Fruit fly (Drosophila melanogaster) whole organism: ENCODE measurements around the gene cyr.

ENCODE experiments used
- CG8478 ChIP-seq: fragments of >200 bp; optimal IDR thresholded peaks from 2 replicates; lab custom pipeline; 2018; ENCODE audit warnings: inconsistent platforms
- Dll ChIP-seq: fragments of >200 bp; optimal IDR thresholded peaks from 2 replicates; lab custom pipeline; 2017
- EcR ChIP-seq, 2 experiments: fragments of >200 bp; optimal IDR thresholded peaks; 2 replicates each; lab custom pipeline; 2017; ENCODE audit warnings: missing biosample characterization in 2 of 2, missing genetic modification characterization in 2 of 2, missing genetic modification reagents in 2 of 2
- pan ChIP-seq: fragments of >200 bp; optimal IDR thresholded peaks from 2 replicates; lab custom pipeline; 2017
- psq ChIP-seq: fragments of >200 bp; optimal IDR thresholded peaks from 2 replicates; lab custom pipeline; 2017
- usp ChIP-seq: fragments of >200 bp; optimal IDR thresholded peaks from 2 replicates; lab custom pipeline; 2017; ENCODE audit warnings: missing biosample characterization, missing genetic modification characterization, mixed read lengths

cyr gene

dm6 chrX:8158942-8159472 lies 23.5 kb upstream of the cyr start:
- TF ChIP-seq psq (no peak), Dll (lab: Kevin White, UChicago) (no peak), usp (GFP tag; lab: Kevin White, UChicago) (no peak), CG8478 (lab: Kevin White, UChicago) (no peak)

dm6 chrX:8157294-8157693 lies 21.8 kb upstream of the cyr start, which contains the start of the genes Traf6 and GIIIspla2:
Gene Traf6 (minus strand): TSS chrX:8157386.
Gene GIIIspla2 (plus strand): TSS chrX:8157628.
- no peak for TF ChIP-seq CG8478 (lab: Kevin White, UChicago)
- TF ChIP-seq EcR (GFP tag; optimal IDR thresholded peaks at IDR 0.05; lab: Kevin White, UChicago) = no peak

DNA sequence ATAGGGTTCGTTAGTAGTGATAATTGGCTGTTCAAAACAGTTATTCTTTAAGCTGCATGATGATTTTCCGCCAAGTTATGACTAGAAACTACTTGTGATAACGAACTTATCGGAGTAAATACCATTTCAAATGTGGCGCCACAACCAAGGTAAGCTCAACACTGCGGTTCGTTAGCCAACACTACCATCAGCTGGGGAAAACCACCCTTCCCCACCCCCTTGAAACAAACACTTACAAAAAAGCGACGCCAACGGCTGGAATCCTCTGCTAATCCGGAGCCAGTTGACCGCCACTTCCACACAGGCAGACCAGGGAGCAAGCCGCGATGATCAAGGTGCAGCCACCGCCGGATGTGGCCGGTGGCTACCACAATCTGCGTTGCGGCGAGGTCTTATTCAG lies 17.2 kb upstream of the cyr start, which contains the start of gene CG18262:
CG18262 (plus strand) TSS at position 231 of the 400 bp plus-strand sequence.
- TF ChIP-seq Dll (lab: Kevin White, UChicago) = no peak

DNA sequence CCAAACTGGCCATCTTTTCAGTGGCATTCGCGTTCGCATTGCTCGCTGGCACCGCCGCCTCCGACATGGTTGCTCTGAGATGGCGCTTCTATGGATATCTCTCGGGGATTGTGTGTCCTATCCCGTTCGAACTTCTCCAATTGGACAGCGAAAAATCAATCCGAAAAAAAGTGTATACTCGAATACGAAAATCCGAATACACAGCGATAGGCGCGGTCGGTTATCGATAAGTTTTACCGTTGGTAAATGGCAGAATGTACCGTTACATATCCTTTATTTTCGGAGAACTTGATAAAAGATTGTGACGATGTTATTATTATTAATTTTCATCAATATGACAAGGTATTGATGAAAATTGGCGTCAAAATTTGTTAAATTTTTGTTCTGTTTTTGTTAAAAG lies 16.6 kb upstream of the cyr start, which contains the start of gene Gbeta5:
Gbeta5 (minus strand) TSS at position 199 of the 400 bp plus-strand sequence.
- TF ChIP-seq Dll (lab: Kevin White, UChicago) = no peak
- no peak for TF ChIP-seq EcR (GFP tag; optimal IDR thresholded peaks at IDR 0.05; lab: Kevin White, UChicago)
- no peak for TF ChIP-seq CG8478 (lab: Kevin White, UChicago)
- TF ChIP-seq usp (GFP tag; lab: Kevin White, UChicago) = no peak
- TF ChIP-seq pan = no peak
- TF ChIP-seq psq = no peak

DNA sequence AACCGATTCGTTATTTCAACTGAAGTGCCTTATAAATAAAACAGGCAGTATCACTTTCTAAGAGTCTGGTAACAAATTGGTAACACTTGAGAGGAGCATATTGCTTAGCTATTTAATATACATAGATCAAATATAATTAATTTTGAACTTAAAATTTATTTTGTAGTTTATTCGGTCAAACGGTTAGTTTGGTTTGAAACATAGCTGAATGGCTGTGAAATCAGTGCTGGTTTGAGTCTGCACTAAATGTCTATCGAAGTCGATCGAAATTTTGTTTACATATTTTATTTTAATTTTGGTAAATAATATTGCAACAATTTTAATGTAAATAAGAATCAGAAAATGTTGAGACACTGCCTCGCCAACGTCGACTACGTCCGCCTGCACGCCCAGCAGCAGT lies 13.0 kb upstream of the cyr start, which contains the start of gene CG10959:
CG10959 (plus strand) TSS at position 228 of the 400 bp plus-strand sequence.
- TF ChIP-seq CG8478 (lab: Kevin White, UChicago) = no peak
- no peak for TF ChIP-seq psq

dm6 chrX:8147649-8148048 lies 12.1 kb upstream of the cyr start, which contains the start of gene CG15336:
Gene CG15336 (plus strand): TSS chrX:8147949.
- no peak for TF ChIP-seq pan
- no peak for TF ChIP-seq Dll (lab: Kevin White, UChicago)
- TF ChIP-seq CG8478 (lab: Kevin White, UChicago) = no peak
- no peak for TF ChIP-seq usp (GFP tag; lab: Kevin White, UChicago)
- no peak for TF ChIP-seq EcR (GFP tag; optimal IDR thresholded peaks at IDR 0.05; lab: Kevin White, UChicago)
- no peak for TF ChIP-seq psq

- no peak for TF ChIP-seq CG8478 (lab: Kevin White, UChicago)
- TF ChIP-seq pan = no peak
- TF ChIP-seq EcR (GFP tag; optimal IDR thresholded peaks at IDR 0.05; lab: Kevin White, UChicago) = no peak
- no peak for TF ChIP-seq usp (GFP tag; lab: Kevin White, UChicago)
- no peak for TF ChIP-seq psq
- no peak for TF ChIP-seq Dll (lab: Kevin White, UChicago)
Measured at dm6 chrX:8145501-8146157, 10.1 kb upstream of the cyr start, which contains the start of the genes alpha-PheRS and CG2129. Gene alpha-PheRS (minus strand): TSS chrX:8145602. Gene CG2129 (plus strand): TSS chrX:8145839.

DNA sequence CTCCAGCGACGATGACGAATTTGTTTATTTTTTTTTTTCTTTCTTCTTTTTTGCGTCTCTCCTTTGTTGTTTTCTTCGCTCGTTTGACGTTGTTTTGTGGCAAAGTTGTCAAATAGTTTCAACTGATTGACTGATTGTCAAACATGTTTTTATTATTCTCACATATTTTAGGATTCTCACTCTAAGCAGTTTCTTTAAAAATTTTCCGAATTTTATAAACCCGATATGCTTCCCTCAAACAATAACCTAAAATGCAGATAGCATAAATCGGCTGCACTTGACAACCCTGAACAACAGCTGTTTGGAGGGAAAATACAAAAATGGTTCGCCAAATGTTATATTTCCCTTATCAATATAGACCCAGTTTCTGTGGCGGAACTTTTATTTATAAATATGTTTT lies 8.0 kb upstream of the cyr start, which contains the start of gene CG17982:
CG17982 (minus strand) TSS at position 299 of the 400 bp plus-strand sequence.
- TF ChIP-seq usp (GFP tag; lab: Kevin White, UChicago) (no peak), CG8478 (lab: Kevin White, UChicago) (no peak), psq (no peak), pan (no peak), Dll (lab: Kevin White, UChicago) (no peak), EcR (GFP tag; optimal IDR thresholded peaks at IDR 0.05; lab: Kevin White, UChicago) (no peak)

DNA sequence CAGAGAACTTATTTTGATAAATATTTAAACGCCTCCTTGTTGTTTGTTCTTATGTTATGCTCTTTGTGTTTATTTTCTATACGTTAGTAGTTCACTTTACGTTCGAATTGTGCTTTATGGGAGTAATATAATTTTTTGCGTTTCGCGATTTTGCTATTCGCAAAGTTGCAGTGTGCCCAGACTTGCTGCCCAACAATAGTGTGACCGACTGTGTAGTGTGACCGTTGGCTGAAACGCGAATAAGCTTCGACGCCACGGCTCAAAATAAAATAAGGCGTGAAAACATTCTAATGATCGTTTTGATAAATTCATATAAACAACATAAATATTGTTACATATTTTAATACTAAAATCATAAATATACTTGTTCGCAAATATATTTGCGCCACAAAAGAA lies 6.6 kb upstream of the cyr start, which contains the start of gene Smox:
Smox (minus strand) TSS at position 213 of the 396 bp plus-strand sequence.
- TF ChIP-seq Dll (lab: Kevin White, UChicago) (no peak), psq (no peak), pan (no peak), CG8478 (lab: Kevin White, UChicago) (no peak), EcR (GFP tag; optimal IDR thresholded peaks at IDR 0.05; lab: Kevin White, UChicago) (no peak), usp (GFP tag; lab: Kevin White, UChicago) (no peak)

DNA sequence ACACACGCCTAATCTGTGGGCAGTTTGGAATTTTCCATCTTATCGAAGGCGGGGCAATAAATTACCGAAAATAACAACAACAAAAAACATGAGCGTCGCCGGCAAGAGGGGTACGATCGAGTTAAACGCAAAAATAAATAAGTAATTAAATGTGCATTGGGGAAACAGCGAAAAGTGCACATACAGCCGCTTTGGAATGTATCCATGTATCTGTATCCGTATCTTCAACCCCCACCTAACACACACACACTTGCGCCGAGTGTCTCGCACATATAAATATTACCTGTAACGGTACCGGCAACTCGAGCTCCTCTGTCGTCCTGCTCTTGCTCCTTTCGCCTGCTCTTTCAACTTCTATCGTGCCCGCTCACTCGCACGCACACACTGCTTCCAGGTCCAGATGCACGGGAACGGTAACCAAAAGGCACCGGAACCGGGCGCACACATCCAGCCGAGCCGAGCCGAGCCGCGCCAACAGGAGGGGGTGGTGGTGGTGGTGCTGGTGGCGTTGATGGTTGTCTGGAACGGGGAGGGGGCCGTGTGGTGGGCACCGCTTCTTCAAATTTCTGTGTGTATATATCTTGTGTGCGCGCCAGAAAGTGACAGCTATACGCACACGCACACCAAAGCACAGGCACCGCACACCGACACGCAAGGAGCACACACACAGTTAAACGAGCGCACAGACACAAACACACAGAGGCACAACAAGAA lies 6.0 kb upstream of the cyr start:
- TF ChIP-seq EcR (GFP tag; optimal IDR thresholded peaks at IDR 0.05; lab: Kevin White, UChicago) (no peak), pan (no peak), CG8478 (lab: Kevin White, UChicago) (peak; percentile 87), Dll (lab: Kevin White, UChicago) (peak; percentile 24)

DNA sequence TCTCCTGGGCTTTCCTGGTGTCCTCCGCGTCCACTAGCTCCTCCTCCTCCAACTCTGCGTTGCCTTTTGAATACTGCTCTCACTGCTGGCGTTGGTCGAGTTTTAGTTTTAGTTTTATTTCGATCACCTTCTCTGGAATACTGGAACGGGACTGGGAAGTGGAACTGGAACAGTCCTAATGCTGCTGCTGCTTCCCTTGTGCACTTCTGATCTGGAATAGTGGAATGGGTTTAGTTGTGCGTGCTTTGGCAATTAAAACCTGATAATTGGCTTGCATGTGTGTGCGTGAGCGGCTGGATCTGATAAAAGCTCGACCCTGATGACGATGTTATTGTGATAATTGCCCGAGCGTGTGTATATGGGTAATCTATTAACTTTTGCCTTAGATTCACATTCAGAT lies 5.2 kb upstream of the cyr start:
- TF ChIP-seq CG8478 (lab: Kevin White, UChicago) = no peak
- no peak for TF ChIP-seq usp (GFP tag; lab: Kevin White, UChicago)
- no peak for TF ChIP-seq psq
- no peak for TF ChIP-seq EcR (GFP tag; optimal IDR thresholded peaks at IDR 0.05; lab: Kevin White, UChicago)
- no peak for TF ChIP-seq pan

dm6 chrX:8137285-8137684 lies 1.8 kb upstream of the cyr start:
- TF ChIP-seq pan (no peak), usp (GFP tag; lab: Kevin White, UChicago) (no peak), CG8478 (lab: Kevin White, UChicago) (no peak), Dll (lab: Kevin White, UChicago) (no peak), psq (no peak), EcR (GFP tag; optimal IDR thresholded peaks at IDR 0.05; lab: Kevin White, UChicago) (no peak)
